Worm (Caenorhabditis elegans): ENCODE data around the gene sfxn-1.5.

DNA sequence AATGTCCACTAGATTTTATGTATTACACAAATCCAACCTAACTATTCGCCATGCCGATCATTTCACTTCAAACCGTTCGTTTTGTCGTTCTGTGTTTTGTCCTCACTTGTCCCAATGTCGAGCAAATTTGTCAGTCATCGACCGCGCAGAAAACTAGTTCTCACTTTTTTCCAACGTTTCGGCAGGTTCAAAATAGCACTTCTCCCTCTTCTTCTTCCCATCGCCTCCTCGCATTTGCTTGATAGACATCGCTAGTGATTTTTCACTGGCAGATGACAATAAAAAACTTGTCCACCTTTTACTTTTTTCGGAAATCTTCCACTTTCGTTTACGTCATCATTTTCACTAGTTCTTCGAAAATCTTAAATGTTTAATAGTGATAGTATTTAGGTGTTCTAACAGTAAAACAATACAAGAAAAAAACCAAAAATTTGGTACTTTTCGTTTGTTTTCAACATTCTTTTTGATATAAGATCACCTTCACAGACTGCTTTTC is 4.1 kb upstream of the sfxn-1.5 start:
- TF ChIP-seq ama-1 (optimal IDR thresholded peaks at IDR 0.05), result no peak
- no peak for TF ChIP-seq hmbx-1 (tag; optimal IDR thresholded peaks at IDR 0.05)
- TF ChIP-seq tbx-11 (GFP tag; IDR thresholded peaks at IDR 0.05), result no peak
- no peak for TF ChIP-seq scrt-1 (GFP tag; IDR thresholded peaks at IDR 0.05)
- no peak for TF ChIP-seq B0310.2 (tag; optimal IDR thresholded peaks at IDR 0.05)
- TF ChIP-seq flt-1 (GFP tag; IDR thresholded peaks at IDR 0.05), result no peak

Measured in whole organism, early embryonic.